Fruit fly (Drosophila melanogaster) whole organism, embryonic: ENCODE measurements around the gene CG11164.

Source experiments
- Blimp-1 ChIP-seq: fragments of 200-800 bp; sonication (Bioruptor generic); optimal IDR thresholded peaks from 3 replicates; lab custom pipeline; 2018; ENCODE audit warnings: missing biosample characterization, missing genetic modification characterization, mild to moderate bottlenecking, moderate library complexity, missing genetic modification reagents
- CG10267 ChIP-seq: fragments of 200-800 bp; sonication (Bioruptor generic); optimal IDR thresholded peaks from 2 replicates; lab custom pipeline; 2018; ENCODE audit warnings: missing biosample characterization, mild to moderate bottlenecking, missing genetic modification characterization, moderate library complexity
- CG11398 ChIP-seq: fragments of 200-800 bp; sonication (Bioruptor generic); optimal IDR thresholded peaks from 2 replicates; lab custom pipeline; 2016; ENCODE audit warnings: missing biosample characterization, missing genetic modification characterization
- CG11504 ChIP-seq: fragments of 200-800 bp; sonication (Bioruptor generic); optimal IDR thresholded peaks from 3 replicates; lab custom pipeline; 2019; ENCODE audit warnings: missing biosample characterization, mild to moderate bottlenecking, missing genetic modification characterization, moderate library complexity
- CG12391 ChIP-seq: fragments of 200-800 bp; sonication (Bioruptor generic); optimal IDR thresholded peaks from 3 replicates; lab custom pipeline; 2018; ENCODE audit warnings: missing biosample characterization, mild to moderate bottlenecking, missing genetic modification characterization, moderate library complexity
- CG12659 ChIP-seq: fragments of 200-800 bp; sonication (Bioruptor generic); optimal IDR thresholded peaks from 3 replicates; lab custom pipeline; 2017; ENCODE audit warnings: mild to moderate bottlenecking, missing biosample characterization, missing genetic modification reagents, missing genetic modification characterization
- CG13296 ChIP-seq: fragments of 200-800 bp; sonication (Bioruptor generic); optimal IDR thresholded peaks from 3 replicates; lab custom pipeline; 2018; ENCODE audit warnings: missing biosample characterization, mild to moderate bottlenecking, missing genetic modification characterization
- CG13424 ChIP-seq: fragments of 200-800 bp; sonication (Bioruptor generic); optimal IDR thresholded peaks from 2 replicates; lab custom pipeline; 2019; ENCODE audit warnings: missing biosample characterization, mild to moderate bottlenecking, missing genetic modification characterization, moderate library complexity
- CG14014 ChIP-seq: fragments of 200-800 bp; sonication (Bioruptor generic); IDR thresholded peaks from 2 replicates; pipeline ENCODE4 v1.3.6; 2022; ENCODE audit warnings: missing biosample characterization, missing genetic modification characterization
- CG14050 ChIP-seq: fragments of 200-800 bp; sonication (Bioruptor generic); IDR thresholded peaks from 3 replicates; pipeline ENCODE4 v1.3.6; 2022; ENCODE audit warnings: missing biosample characterization, missing genetic modification characterization
- CG14710 ChIP-seq: fragments of 200-800 bp; sonication (Bioruptor generic); optimal IDR thresholded peaks from 3 replicates; lab custom pipeline; 2019; ENCODE audit warnings: missing biosample characterization, mild to moderate bottlenecking, missing genetic modification characterization, moderate library complexity
- CG17612 ChIP-seq: fragments of 200-800 bp; sonication (Bioruptor generic); IDR thresholded peaks from 2 replicates; pipeline ENCODE4 v1.3.6; 2022; ENCODE audit warnings: missing biosample characterization, missing genetic modification characterization
- CG18599 ChIP-seq: fragments of 200-800 bp; sonication (Bioruptor generic); optimal IDR thresholded peaks from 3 replicates; lab custom pipeline; 2017; ENCODE audit warnings: missing biosample characterization, missing genetic modification characterization, mild to moderate bottlenecking, moderate library complexity, missing genetic modification reagents
- CG2678 ChIP-seq: fragments of 200-800 bp; sonication (Bioruptor generic); optimal IDR thresholded peaks from 3 replicates; lab custom pipeline; 2019; ENCODE audit warnings: missing biosample characterization, mild to moderate bottlenecking, missing genetic modification characterization, moderate library complexity
- CG2712 ChIP-seq: fragments of 200-800 bp; optimal IDR thresholded peaks from 3 replicates; lab custom pipeline; 2019; ENCODE audit warnings: missing biosample characterization, mild to moderate bottlenecking, missing genetic modification characterization, moderate library complexity
- CG2889 ChIP-seq: fragments of 200-800 bp; sonication (Bioruptor generic); IDR thresholded peaks from 3 replicates; pipeline ENCODE4 v1.3.6; 2022; ENCODE audit warnings: missing biosample characterization, missing genetic modification characterization
- CG30403 ChIP-seq: fragments of 200-800 bp; sonication (Bioruptor generic); optimal IDR thresholded peaks from 3 replicates; lab custom pipeline; 2016; ENCODE audit warnings: missing biosample characterization, missing genetic modification characterization
- CG32767 ChIP-seq: fragments of 200-800 bp; sonication (Bioruptor generic); IDR thresholded peaks from 2 replicates; pipeline ENCODE4 v1.3.6; 2022; ENCODE audit warnings: missing biosample characterization, missing genetic modification characterization
- CG33213 ChIP-seq: fragments of 200-800 bp; sonication (Bioruptor generic); optimal IDR thresholded peaks from 3 replicates; lab custom pipeline; 2016; ENCODE audit warnings: missing biosample characterization, missing genetic modification characterization
- CG7556 ChIP-seq: fragments of 200-800 bp; sonication (Bioruptor generic); optimal IDR thresholded peaks from 2 replicates; lab custom pipeline; 2017; ENCODE audit warnings: missing biosample characterization, mild to moderate bottlenecking, missing genetic modification characterization
- CG8281 ChIP-seq: fragments of 200-800 bp; sonication (Bioruptor generic); optimal IDR thresholded peaks from 2 replicates; lab custom pipeline; 2018; ENCODE audit warnings: missing biosample characterization, mild to moderate bottlenecking, missing genetic modification characterization, moderate library complexity
- CG8478 ChIP-seq: fragments of >200 bp; optimal IDR thresholded peaks from 2 replicates; lab custom pipeline; 2018
- CG9727 ChIP-seq: fragments of 200-800 bp; sonication (Bioruptor generic); optimal IDR thresholded peaks from 3 replicates; lab custom pipeline; 2017; ENCODE audit warnings: missing biosample characterization, mild to moderate bottlenecking, missing genetic modification characterization
- D ChIP-seq, 2 experiments: fragments of 200-800 bp in 1 of 2; fragments of >200 bp in 1 of 2; sonication (Bioruptor generic) in 1 of 2; optimal IDR thresholded peaks; 2 replicates in 1 of 2; 3 replicates in 1 of 2; lab custom pipeline; 2017; ENCODE audit warnings: mild to moderate bottlenecking in 1 of 2, missing biosample characterization in 1 of 2, missing genetic modification characterization in 1 of 2, missing genetic modification reagents in 1 of 2
- Lhr ChIP-seq: fragments of 200-800 bp; sonication (Bioruptor generic); optimal IDR thresholded peaks from 3 replicates; lab custom pipeline; 2017; ENCODE audit warnings: mild to moderate bottlenecking, missing biosample characterization, missing genetic modification reagents, missing genetic modification characterization
- Mrtf ChIP-seq: fragments of 200-800 bp; sonication (Bioruptor generic); IDR thresholded peaks from 3 replicates; pipeline ENCODE4 v1.3.6; 2022; ENCODE audit warnings: missing biosample characterization, missing genetic modification characterization
- Myb ChIP-seq: fragments of 200-800 bp; sonication (Bioruptor generic); optimal IDR thresholded peaks from 2 replicates; lab custom pipeline; 2016; ENCODE audit warnings: missing biosample characterization, missing genetic modification characterization
- Sox100B ChIP-seq: fragments of 200-800 bp; sonication (Bioruptor generic); optimal IDR thresholded peaks from 3 replicates; lab custom pipeline; 2018; ENCODE audit warnings: missing biosample characterization, mild to moderate bottlenecking, missing genetic modification characterization
- Tbp ChIP-seq: fragments of >200 bp; optimal IDR thresholded peaks from 2 replicates; lab custom pipeline; 2018; ENCODE audit warnings: missing biosample characterization, missing genetic modification characterization
- Xrp1 ChIP-seq: fragments of 200-800 bp; sonication (Bioruptor generic); IDR thresholded peaks from 2 replicates; pipeline ENCODE4 v1.3.6; 2022; ENCODE audit warnings: missing biosample characterization, missing genetic modification characterization
- al ChIP-seq: fragments of 200-800 bp; sonication (Bioruptor generic); IDR thresholded peaks from 2 replicates; pipeline ENCODE4 v1.3.6; 2022; ENCODE audit warnings: missing biosample characterization, missing genetic modification characterization
- az2 ChIP-seq: fragments of 200-800 bp; sonication (Bioruptor generic); optimal IDR thresholded peaks from 3 replicates; lab custom pipeline; 2016; ENCODE audit warnings: missing biosample characterization, missing genetic modification characterization
- bsh ChIP-seq, 2 experiments: fragments of 200-800 bp; sonication (Bioruptor generic); optimal IDR thresholded peaks; 2 replicates each; lab custom pipeline; 2017 to 2018; ENCODE audit warnings: mild to moderate bottlenecking in 2 of 2, missing biosample characterization in 2 of 2, missing genetic modification characterization in 2 of 2, moderate library complexity in 1 of 2
- chn ChIP-seq: fragments of 200-800 bp; sonication (Bioruptor generic); optimal IDR thresholded peaks from 2 replicates; lab custom pipeline; 2016; ENCODE audit warnings: missing biosample characterization, missing genetic modification characterization
- corto ChIP-seq: fragments of 200-800 bp; sonication (Bioruptor generic); optimal IDR thresholded peaks from 2 replicates; lab custom pipeline; 2016; ENCODE audit warnings: missing biosample characterization, mild to moderate bottlenecking, missing genetic modification characterization, moderate library complexity
- dmrt99B ChIP-seq: fragments of 200-800 bp; sonication (Bioruptor generic); optimal IDR thresholded peaks from 2 replicates; lab custom pipeline; 2018; ENCODE audit warnings: missing biosample characterization, mild to moderate bottlenecking, missing genetic modification characterization, moderate library complexity
- gem ChIP-seq: fragments of 200-800 bp; sonication (Bioruptor generic); optimal IDR thresholded peaks from 2 replicates; lab custom pipeline; 2019; ENCODE audit warnings: missing biosample characterization, mild to moderate bottlenecking, missing genetic modification characterization, moderate library complexity
- grau ChIP-seq: fragments of 200-800 bp; optimal IDR thresholded peaks from 3 replicates; lab custom pipeline; 2019; ENCODE audit warnings: missing biosample characterization, mild to moderate bottlenecking, missing genetic modification characterization, moderate library complexity
- grn ChIP-seq: fragments of 200-800 bp; sonication (Bioruptor generic); optimal IDR thresholded peaks from 3 replicates; lab custom pipeline; 2017; ENCODE audit warnings: missing biosample characterization, missing genetic modification characterization
- gt ChIP-seq: fragments of 200-800 bp; sonication (Bioruptor generic); IDR thresholded peaks from 2 replicates; pipeline ENCODE4 v1.3.6; 2022; ENCODE audit warnings: missing biosample characterization, missing genetic modification characterization
- ham ChIP-seq: fragments of 200-800 bp; sonication (Bioruptor generic); IDR thresholded peaks from 2 replicates; pipeline ENCODE4 v1.3.6; 2022; ENCODE audit warnings: missing biosample characterization, missing genetic modification characterization
- hkb ChIP-seq, 2 experiments: fragments of 200-800 bp in 1 of 2; fragments of >200 bp in 1 of 2; sonication (Bioruptor generic) in 1 of 2; IDR thresholded peaks in 1 of 2; optimal IDR thresholded peaks in 1 of 2; 2 replicates each; pipeline versions ENCODE4 v1.3.6 to Lab custom; 2017 to 2022; ENCODE audit warnings: missing biosample characterization in 1 of 2, missing genetic modification characterization in 1 of 2
- kay ChIP-seq: fragments of 200-800 bp; sonication (Bioruptor generic); optimal IDR thresholded peaks from 2 replicates; lab custom pipeline; 2016; ENCODE audit warnings: missing biosample characterization, missing genetic modification characterization
- lbe ChIP-seq: fragments of 200-800 bp; sonication (Bioruptor generic); optimal IDR thresholded peaks from 2 replicates; lab custom pipeline; 2016; ENCODE audit warnings: missing biosample characterization, mild to moderate bottlenecking, missing genetic modification characterization
- phol ChIP-seq: fragments of 200-800 bp; sonication (Bioruptor generic); optimal IDR thresholded peaks from 3 replicates; lab custom pipeline; 2018; ENCODE audit warnings: missing biosample characterization, mild to moderate bottlenecking, missing genetic modification characterization, moderate library complexity
- sens ChIP-seq: fragments of 200-800 bp; sonication (Bioruptor generic); peaks from one replicate; lab custom pipeline; 2016; ENCODE audit warnings: missing biosample characterization, missing genetic modification characterization
- trem ChIP-seq: fragments of 200-800 bp; optimal IDR thresholded peaks from 3 replicates; lab custom pipeline; 2019; ENCODE audit warnings: missing biosample characterization, mild to moderate bottlenecking, missing genetic modification characterization, moderate library complexity
- unpg ChIP-seq: fragments of 200-800 bp; sonication (Bioruptor generic); optimal IDR thresholded peaks from 3 replicates; lab custom pipeline; 2018; ENCODE audit warnings: missing biosample characterization, mild to moderate bottlenecking, missing genetic modification characterization, moderate library complexity
- vvl ChIP-seq: fragments of 200-800 bp; sonication (Bioruptor generic); IDR thresholded peaks from 2 replicates; pipeline ENCODE4 v1.3.6; 2022; ENCODE audit warnings: missing biosample characterization, missing genetic modification characterization
- wor ChIP-seq: fragments of 200-800 bp; sonication (Bioruptor generic); IDR thresholded peaks from 2 replicates; pipeline ENCODE4 v1.3.6; 2022; ENCODE audit warnings: missing biosample characterization, missing genetic modification characterization

The CG11164 gene

dm6 chrX:13679565-13679964 is 11.8 kb downstream of the CG11164 start (continued):
- TF ChIP-seq CG17612 (GFP tag; lab: Robert Waterston, UW): no peak
- TF ChIP-seq CG8281 (tag; lab: Kevin White, UChicago): no peak
- no peak for TF ChIP-seq CG11398 (GFP tag; lab: Kevin White, UChicago)
- TF ChIP-seq CG12659 (GFP tag; lab: Kevin White, UChicago): peak; percentile 15
- TF ChIP-seq CG7556 (GFP tag; lab: Kevin White, UChicago): peak; percentile 35
- no peak for TF ChIP-seq CG2889 (GFP tag; lab: Robert Waterston, UW)
- peak; percentile 41 for TF ChIP-seq CG9727 (GFP tag; lab: Kevin White, UChicago)
- peak; percentile 47 for TF ChIP-seq CG2712 (tag; lab: Kevin White, UChicago)
- TF ChIP-seq CG8478 (lab: Kevin White, UChicago): no peak
- no peak for TF ChIP-seq gt (GFP tag; lab: Robert Waterston, UW)
- TF ChIP-seq grau: peak; percentile 28
- no peak for TF ChIP-seq CG33213 (GFP tag; lab: Kevin White, UChicago)
- TF ChIP-seq CG30403 (GFP tag; lab: Kevin White, UChicago): peak; percentile 2
- TF ChIP-seq kay (GFP tag; lab: Kevin White, UChicago): no peak
- peak; percentile 15 for TF ChIP-seq az2 (GFP tag; lab: Kevin White, UChicago)
- TF ChIP-seq CG14014: 0 out of 2 replicates have a peak, but pooled peaks have one; percentile 27
- no peak for TF ChIP-seq corto (GFP tag; lab: Kevin White, UChicago)
- peak; percentile 40 for TF ChIP-seq dmrt99B (tag; lab: Kevin White, UChicago)
- no peak for TF ChIP-seq ham (GFP tag; lab: Robert Waterston, UW)
- peak; percentile 53 for TF ChIP-seq unpg (GFP tag; lab: Kevin White, UChicago)
- TF ChIP-seq CG14050 (GFP tag; lab: Robert Waterston, UW): no peak
- peak; percentile 70 for TF ChIP-seq gem (tag; lab: Kevin White, UChicago)
- TF ChIP-seq Mrtf (GFP tag; lab: Robert Waterston, UW): no peak
- TF ChIP-seq phol: peak; percentile 44
- no peak for TF ChIP-seq vvl (GFP tag; lab: Robert Waterston, UW)
- peak; percentile 52 for TF ChIP-seq CG2678 (tag; lab: Kevin White, UChicago)
- peak in 1 of 2 experiments; percentile 38 for TF ChIP-seq bsh (GFP tag; optimal IDR thresholded peaks at IDR 0.05; lab: Kevin White, UChicago)
- TF ChIP-seq CG12391 (tag; lab: Kevin White, UChicago): peak; percentile 31
- TF ChIP-seq sens (GFP tag; lab: Kevin White, UChicago): peak; percentile 19
- peak; percentile 58 for TF ChIP-seq CG11504 (tag; lab: Kevin White, UChicago)
- no peak for TF ChIP-seq grn (GFP tag; lab: Kevin White, UChicago)
- no peak for TF ChIP-seq al (GFP tag; lab: Robert Waterston, UW)
- no peak for TF ChIP-seq Myb
- TF ChIP-seq CG32767: 0 out of 2 replicates have a peak, but pooled peaks have one; percentile 10
- no peak for TF ChIP-seq Tbp (GFP tag; lab: Kevin White, UChicago)
- TF ChIP-seq wor (GFP tag; lab: Robert Waterston, UW): no peak
- TF ChIP-seq Xrp1 (GFP tag; lab: Robert Waterston, UW): peak; percentile 16; the same call in 1 of the 2 replicates
- no peak for TF ChIP-seq Lhr (GFP tag; lab: Kevin White, UChicago)
- TF ChIP-seq CG14710 (tag; lab: Kevin White, UChicago): peak; percentile 27
- TF ChIP-seq CG13424 (tag; lab: Kevin White, UChicago): peak; percentile 36
- peak; percentile 57 for TF ChIP-seq lbe (GFP tag; lab: Kevin White, UChicago)
- peak; percentile 44 for TF ChIP-seq Blimp-1
- no peak for TF ChIP-seq chn
- no peak for TF ChIP-seq hkb (optimal IDR thresholded peaks at IDR 0.05; lab: Kevin White, UChicago)
- 0 out of 2 replicates have a peak, but pooled peaks have one; percentile 9 for TF ChIP-seq hkb (GFP tag; IDR thresholded peaks at IDR 0.05; lab: Robert Waterston, UW)
- TF ChIP-seq CG13296 (GFP tag; lab: Kevin White, UChicago): peak; percentile 4
- peak; percentile 40 for TF ChIP-seq Sox100B
- TF ChIP-seq D (optimal IDR thresholded peaks at IDR 0.05; lab: Kevin White, UChicago): no peak
- peak; percentile 9 for TF ChIP-seq D (GFP tag; optimal IDR thresholded peaks at IDR 0.05; lab: Kevin White, UChicago)
- TF ChIP-seq CG10267 (tag; lab: Kevin White, UChicago): peak; percentile 26
- peak; percentile 10 for TF ChIP-seq CG18599 (GFP tag; lab: Kevin White, UChicago)
- TF ChIP-seq trem: peak; percentile 12
